Worm (Caenorhabditis elegans): ENCODE data around the gene parp-2.

parp-2 gene

ce11 chrII:9604685-9605084 lies 11.8 kb downstream of the parp-2 start:
- no peak for TF ChIP-seq unc-3 (GFP tag; conservative IDR thresholded peaks at IDR 0.05)
- TF ChIP-seq unc-3 (tag; optimal IDR thresholded peaks at IDR 0.05): no peak
- no peak for TF ChIP-seq zip-5 (tag; optimal IDR thresholded peaks at IDR 0.05)
- no peak for TF ChIP-seq ama-1 (optimal IDR thresholded peaks at IDR 0.05)
- TF ChIP-seq sox-2 (GFP tag; IDR thresholded peaks at IDR 0.05): no peak
- no peak for TF ChIP-seq dmd-4 (tag; optimal IDR thresholded peaks at IDR 0.05; ENCODE audit: borderline replicate concordance)
- TF ChIP-seq hlh-30 (tag; optimal IDR thresholded peaks at IDR 0.05; ENCODE audit: insufficient read depth): no peak
- no peak for TF ChIP-seq ref-2 (tag; optimal IDR thresholded peaks at IDR 0.05)
- no peak for TF ChIP-seq fax-1 (tag; optimal IDR thresholded peaks at IDR 0.05)
- TF ChIP-seq pha-4 (tag; optimal IDR thresholded peaks at IDR 0.05): no peak
- TF ChIP-seq gmeb-2 (tag; optimal IDR thresholded peaks at IDR 0.05): no peak

ce11 chrII:9605336-9605735 lies 12.5 kb downstream of the parp-2 start, which contains the start of gene nhr-19:
TSS of gene nhr-19 (minus strand) at chrII:9605526.
- no peak for TF ChIP-seq pax-1 (tag; optimal IDR thresholded peaks at IDR 0.05)
- no peak for TF ChIP-seq ceh-34 (tag; optimal IDR thresholded peaks at IDR 0.05)
- TF ChIP-seq ceh-22 (tag; optimal IDR thresholded peaks at IDR 0.05): no peak
- no peak for TF ChIP-seq sox-2 (GFP tag; IDR thresholded peaks at IDR 0.05)
- no peak for TF ChIP-seq ceh-19 (GFP tag; optimal IDR thresholded peaks at IDR 0.05)
- TF ChIP-seq lin-11 (tag; optimal IDR thresholded peaks at IDR 0.05): no peak
- TF ChIP-seq ceh-9 (tag; optimal IDR thresholded peaks at IDR 0.05): no peak
- TF ChIP-seq eyg-1 (tag; optimal IDR thresholded peaks at IDR 0.05): no peak
- no peak for TF ChIP-seq ama-1 (optimal IDR thresholded peaks at IDR 0.05)
- no peak for TF ChIP-seq C08G9.2 (tag; optimal IDR thresholded peaks at IDR 0.05)
- TF ChIP-seq pqm-1 (tag; optimal IDR thresholded peaks at IDR 0.05): no peak
- no peak for TF ChIP-seq unc-55 (GFP tag; optimal IDR thresholded peaks at IDR 0.05)
- TF ChIP-seq gmeb-2 (tag; optimal IDR thresholded peaks at IDR 0.05): no peak
- TF ChIP-seq hlh-13 (GFP tag; optimal IDR thresholded peaks at IDR 0.05): no peak
- TF ChIP-seq fkh-10 (GFP tag; optimal IDR thresholded peaks at IDR 0.05): no peak
- no peak for TF ChIP-seq ceh-31 (tag; optimal IDR thresholded peaks at IDR 0.05)
- no peak for TF ChIP-seq mec-3 (tag; optimal IDR thresholded peaks at IDR 0.05; ENCODE audit: borderline replicate concordance)
- no peak for TF ChIP-seq unc-42 (tag; optimal IDR thresholded peaks at IDR 0.05)

ce11 chrII:9605954-9606353 lies 13.1 kb downstream of the parp-2 start:
- TF ChIP-seq odd-2 (tag; optimal IDR thresholded peaks at IDR 0.05): no peak
- no peak for TF ChIP-seq ceh-30 (tag; optimal IDR thresholded peaks at IDR 0.05)
- TF ChIP-seq ceh-45 (GFP tag; IDR thresholded peaks at IDR 0.05): no peak
- TF ChIP-seq ceh-24 (tag; optimal IDR thresholded peaks at IDR 0.05): no peak
- no peak for TF ChIP-seq pha-4 (tag; optimal IDR thresholded peaks at IDR 0.05)
- TF ChIP-seq rnt-1 (tag; optimal IDR thresholded peaks at IDR 0.05): no peak
- no peak for TF ChIP-seq ceh-22 (tag; optimal IDR thresholded peaks at IDR 0.05)
- no peak for TF ChIP-seq C38D4.7 (GFP tag; optimal IDR thresholded peaks at IDR 0.05)
- no peak for TF ChIP-seq unc-55 (GFP tag; optimal IDR thresholded peaks at IDR 0.05)
- no peak for TF ChIP-seq pros-1 (tag; optimal IDR thresholded peaks at IDR 0.05)
- TF ChIP-seq hlh-13 (GFP tag; optimal IDR thresholded peaks at IDR 0.05): no peak
- no peak for TF ChIP-seq nfya-1 (tag; optimal IDR thresholded peaks at IDR 0.05)
- no peak for TF ChIP-seq gmeb-2 (tag; optimal IDR thresholded peaks at IDR 0.05)
- TF ChIP-seq sdc-2 (tag; optimal IDR thresholded peaks at IDR 0.05): no peak
- no peak for TF ChIP-seq pax-1 (tag; optimal IDR thresholded peaks at IDR 0.05)
- TF ChIP-seq hlh-8 (tag; optimal IDR thresholded peaks at IDR 0.05): no peak
- TF ChIP-seq hlh-30 (tag; optimal IDR thresholded peaks at IDR 0.05; ENCODE audit: insufficient read depth): no peak

ce11 chrII:9606485-9607036 lies 13.7 kb downstream of the parp-2 start:
- TF ChIP-seq ceh-9 (tag; optimal IDR thresholded peaks at IDR 0.05) (no peak), fkh-10 (GFP tag; optimal IDR thresholded peaks at IDR 0.05) (no peak), pha-4 (tag; optimal IDR thresholded peaks at IDR 0.05) (no peak), hlh-6 (tag; optimal IDR thresholded peaks at IDR 0.05) (no peak), odd-2 (tag; optimal IDR thresholded peaks at IDR 0.05) (no peak), tbx-2 (tag; optimal IDR thresholded peaks at IDR 0.05) (no peak), tbx-7 (tag; optimal IDR thresholded peaks at IDR 0.05) (no peak), pha-2 (tag; optimal IDR thresholded peaks at IDR 0.05) (no peak), K09A11.1 (tag; optimal IDR thresholded peaks at IDR 0.05; ENCODE audit: insufficient read depth) (no peak), elt-2 (tag; optimal IDR thresholded peaks at IDR 0.05) (no peak)
